Fruit fly (Drosophila melanogaster) whole organism, pupa: ENCODE measurements around the gene CG42238.

Source experiments
- CG10348 ChIP-seq: fragments of 200-800 bp; sonication (Bioruptor generic); IDR thresholded peaks from 2 replicates; pipeline ENCODE4 v1.3.6; 2022; ENCODE audit warnings: missing biosample characterization, missing genetic modification characterization
- CG12605 ChIP-seq: fragments of 200-800 bp; sonication (Bioruptor generic); IDR thresholded peaks from 2 replicates; pipeline ENCODE4 v1.3.6; 2022; ENCODE audit warnings: missing biosample characterization, missing genetic modification characterization
- CG13204 ChIP-seq: fragments of 200-800 bp; sonication (Bioruptor generic); optimal IDR thresholded peaks from 2 replicates; lab custom pipeline; 2018; ENCODE audit warnings: missing biosample characterization, mild to moderate bottlenecking, missing genetic modification characterization, moderate library complexity
- CG14655 ChIP-seq: fragments of 200-800 bp; sonication (Bioruptor generic); optimal IDR thresholded peaks from 3 replicates; lab custom pipeline; 2017; ENCODE audit warnings: mild to moderate bottlenecking, missing biosample characterization, missing genetic modification reagents, missing genetic modification characterization
- CG15710 ChIP-seq: fragments of 200-800 bp; sonication (Bioruptor generic); optimal IDR thresholded peaks from 2 replicates; lab custom pipeline; 2018; ENCODE audit warnings: missing biosample characterization, mild to moderate bottlenecking, missing genetic modification characterization, moderate library complexity
- CG17806 ChIP-seq: fragments of 200-800 bp; sonication (Bioruptor generic); optimal IDR thresholded peaks from 2 replicates; lab custom pipeline; 2018; ENCODE audit warnings: missing biosample characterization, mild to moderate bottlenecking, missing genetic modification characterization, moderate library complexity
- CG32121 ChIP-seq: fragments of 200-800 bp; sonication (Bioruptor generic); IDR thresholded peaks from 2 replicates; pipeline ENCODE4 v1.3.6; 2022; ENCODE audit warnings: missing biosample characterization, missing genetic modification characterization
- CG34367 ChIP-seq: fragments of 200-800 bp; sonication (Bioruptor generic); optimal IDR thresholded peaks from 2 replicates; lab custom pipeline; 2018; ENCODE audit warnings: missing biosample characterization, mild to moderate bottlenecking, missing genetic modification characterization
- CG4496 ChIP-seq: fragments of 200-800 bp; sonication (Bioruptor generic); IDR thresholded peaks from 3 replicates; pipeline ENCODE4 v1.3.6; 2022; ENCODE audit warnings: missing biosample characterization, missing genetic modification characterization
- CG8159 ChIP-seq: fragments of 200-800 bp; sonication (Bioruptor generic); optimal IDR thresholded peaks from 3 replicates; lab custom pipeline; 2018; ENCODE audit warnings: missing biosample characterization, mild to moderate bottlenecking, missing genetic modification characterization, moderate library complexity
- CG8301 ChIP-seq: fragments of 200-800 bp; sonication (Bioruptor generic); optimal IDR thresholded peaks from 2 replicates; lab custom pipeline; 2018; ENCODE audit warnings: missing biosample characterization, mild to moderate bottlenecking, missing genetic modification characterization
- CG9948 ChIP-seq: fragments of 200-800 bp; sonication (Bioruptor generic); optimal IDR thresholded peaks from 2 replicates; lab custom pipeline; 2018; ENCODE audit warnings: missing biosample characterization, mild to moderate bottlenecking, missing genetic modification characterization, moderate library complexity
- D1 ChIP-seq: fragments of 200-800 bp; sonication (Bioruptor generic); optimal IDR thresholded peaks from 2 replicates; lab custom pipeline; 2018; ENCODE audit warnings: missing biosample characterization, mild to moderate bottlenecking, missing genetic modification characterization, moderate library complexity
- EcR ChIP-seq: fragments of 200-800 bp; sonication (Bioruptor generic); optimal IDR thresholded peaks from 3 replicates; lab custom pipeline; 2019; ENCODE audit warnings: missing biosample characterization, missing genetic modification characterization, mild to moderate bottlenecking, moderate library complexity, missing genetic modification reagents
- Ets98B ChIP-seq: fragments of 200-800 bp; sonication (Bioruptor generic); IDR thresholded peaks from 2 replicates; pipeline ENCODE4 v1.3.6; 2022; ENCODE audit warnings: missing biosample characterization, missing genetic modification characterization
- Pif1A ChIP-seq: fragments of 200-800 bp; sonication (Bioruptor generic); optimal IDR thresholded peaks from 3 replicates; lab custom pipeline; 2016; ENCODE audit warnings: missing biosample characterization, missing genetic modification characterization
- Pif1B ChIP-seq: fragments of 200-800 bp; sonication (Bioruptor generic); optimal IDR thresholded peaks from 3 replicates; lab custom pipeline; 2016; ENCODE audit warnings: missing biosample characterization, missing genetic modification characterization
- Snoo ChIP-seq: fragments of 200-800 bp; sonication (Bioruptor generic); optimal IDR thresholded peaks from 3 replicates; lab custom pipeline; 2017; ENCODE audit warnings: missing biosample characterization, mild to moderate bottlenecking, missing genetic modification characterization, inconsistent platforms
- fd96Ca ChIP-seq: fragments of 200-800 bp; sonication (Bioruptor generic); IDR thresholded peaks from 3 replicates; pipeline ENCODE4 v1.3.6; 2022; ENCODE audit warnings: missing biosample characterization, missing genetic modification characterization
- gl ChIP-seq: fragments of 200-800 bp; sonication (Bioruptor generic); optimal IDR thresholded peaks from 2 replicates; lab custom pipeline; 2018; ENCODE audit warnings: missing biosample characterization, mild to moderate bottlenecking, missing genetic modification characterization
- rn ChIP-seq: fragments of 200-800 bp; sonication (Bioruptor generic); IDR thresholded peaks from 2 replicates; pipeline ENCODE4 v1.3.6; 2022; ENCODE audit warnings: missing biosample characterization, missing genetic modification characterization

The CG42238 gene

DNA sequence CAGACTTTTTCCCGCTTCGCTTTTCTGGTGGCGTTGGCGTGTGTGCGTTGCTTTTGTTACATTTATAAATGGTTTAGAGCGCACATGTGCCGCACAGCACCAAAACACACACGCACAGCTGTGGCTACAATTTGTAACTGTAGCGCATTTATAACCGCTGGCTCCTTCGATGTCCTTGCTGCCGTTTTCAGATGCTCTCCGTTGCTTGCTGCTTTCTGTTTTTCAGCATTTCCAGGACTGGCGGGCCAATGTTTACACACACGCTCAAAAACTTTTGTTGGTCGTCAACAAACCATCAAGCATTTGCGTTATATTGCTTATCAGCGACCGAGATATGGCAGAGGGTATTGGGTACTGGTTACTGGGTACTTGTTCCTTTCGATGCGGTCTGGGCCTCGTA is 83.2 kb downstream of the CG42238 start:
- no peak for TF ChIP-seq CG13204 (GFP tag; lab: Kevin White, UChicago)
- no peak for TF ChIP-seq CG14655 (GFP tag; lab: Kevin White, UChicago)
- no peak for TF ChIP-seq Ets98B
- TF ChIP-seq D1 (tag; lab: Kevin White, UChicago) = no peak
- TF ChIP-seq CG34367 (tag; lab: Kevin White, UChicago) = no peak
- no peak for TF ChIP-seq gl
- no peak for TF ChIP-seq Pif1B (GFP tag; lab: Kevin White, UChicago)
- no peak for TF ChIP-seq CG8301
- TF ChIP-seq rn = no peak
- TF ChIP-seq CG12605 (GFP tag; lab: Robert Waterston, UW) = no peak
- no peak for TF ChIP-seq CG32121 (GFP tag; lab: Robert Waterston, UW)
- TF ChIP-seq EcR (GFP tag; lab: Kevin White, UChicago) = no peak
- TF ChIP-seq Snoo = no peak
- no peak for TF ChIP-seq CG15710
- TF ChIP-seq, all 21 proteins: peak for 0

DNA sequence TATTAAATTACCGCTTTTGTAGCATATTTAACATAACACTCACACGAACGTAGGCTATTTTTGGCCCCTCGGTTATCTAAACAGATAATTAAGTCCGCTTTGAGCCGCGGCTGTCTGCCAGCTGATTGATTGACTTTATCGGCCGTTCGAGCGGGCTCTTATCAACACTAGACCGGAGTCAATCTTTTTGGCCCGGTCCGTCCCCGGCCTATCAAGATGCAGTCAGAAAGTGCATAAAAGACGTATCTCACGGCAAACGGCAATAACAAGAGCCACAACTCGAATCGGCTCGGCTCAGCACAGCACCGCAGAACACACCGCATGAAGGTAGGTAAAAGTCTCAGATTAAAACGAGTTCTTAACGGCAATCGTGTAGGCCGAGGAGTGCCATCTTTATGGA is 87.0 kb downstream of the CG42238 start:
- TF ChIP-seq gl (peak; percentile 3), EcR (GFP tag; lab: Kevin White, UChicago) (peak; percentile 72), CG4496 (GFP tag; lab: Robert Waterston, UW) (0 out of 3 replicates have a peak, but pooled peaks have one; percentile 27), CG34367 (tag; lab: Kevin White, UChicago) (no peak), CG13204 (GFP tag; lab: Kevin White, UChicago) (peak; percentile 9)

DNA sequence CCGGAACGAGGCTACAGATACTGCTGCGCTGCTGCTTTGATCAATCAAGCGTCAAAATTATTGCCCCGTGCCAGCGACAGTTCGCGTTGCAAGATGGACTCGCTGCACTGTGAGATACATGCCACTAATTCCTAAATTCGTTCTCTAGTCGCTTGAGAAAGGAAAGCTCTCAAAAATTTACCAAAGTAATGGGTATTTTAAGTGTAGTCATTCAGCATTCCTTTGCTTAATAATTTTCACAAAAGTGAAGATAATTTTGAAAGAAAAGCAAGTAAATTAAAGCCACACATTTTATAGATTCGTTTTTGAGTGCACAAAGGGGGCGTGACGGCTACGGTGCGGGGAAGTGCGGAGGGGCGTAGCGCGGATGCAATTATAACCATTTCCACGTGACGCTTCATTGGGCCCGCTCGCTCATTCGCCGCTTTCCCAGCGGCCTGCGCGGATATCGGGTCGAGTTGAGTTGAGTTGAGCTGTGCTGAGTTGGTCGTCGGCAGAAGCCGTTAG is 91.9 kb downstream of the CG42238 start:
- TF ChIP-seq CG32121 (GFP tag; lab: Robert Waterston, UW) (no peak), CG14655 (GFP tag; lab: Kevin White, UChicago) (peak; percentile 30), CG4496 (GFP tag; lab: Robert Waterston, UW) (no peak), fd96Ca (GFP tag; lab: Robert Waterston, UW) (no peak), CG8301 (peak; percentile 29), Ets98B (peak; percentile 33; the same call in 1 of the 2 replicates), CG8159 (tag; lab: Kevin White, UChicago) (peak; percentile 2)

DNA sequence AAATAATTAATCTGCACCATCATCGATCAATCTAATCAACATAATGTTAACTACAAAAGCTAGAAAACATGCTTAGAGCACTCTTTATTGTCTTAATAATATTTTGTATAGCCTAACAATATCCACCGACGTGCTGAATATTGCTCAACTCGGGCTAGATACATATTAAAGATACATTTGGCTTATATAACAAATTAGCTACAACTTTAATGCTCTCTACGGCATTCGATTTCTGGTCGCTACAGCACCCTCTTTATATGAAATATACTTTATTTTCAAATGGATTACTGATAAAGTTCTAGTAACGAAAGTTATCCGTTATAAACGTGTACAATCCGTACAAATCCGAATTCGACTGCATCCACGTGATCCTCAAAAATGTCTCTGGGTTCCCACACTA is 94.0 kb downstream of the CG42238 start:
- TF ChIP-seq D1 (tag; lab: Kevin White, UChicago) (no peak), CG12605 (GFP tag; lab: Robert Waterston, UW) (no peak), CG15710 (no peak), EcR (GFP tag; lab: Kevin White, UChicago) (no peak)
- TF ChIP-seq, all 21 proteins: peak for 0

DNA sequence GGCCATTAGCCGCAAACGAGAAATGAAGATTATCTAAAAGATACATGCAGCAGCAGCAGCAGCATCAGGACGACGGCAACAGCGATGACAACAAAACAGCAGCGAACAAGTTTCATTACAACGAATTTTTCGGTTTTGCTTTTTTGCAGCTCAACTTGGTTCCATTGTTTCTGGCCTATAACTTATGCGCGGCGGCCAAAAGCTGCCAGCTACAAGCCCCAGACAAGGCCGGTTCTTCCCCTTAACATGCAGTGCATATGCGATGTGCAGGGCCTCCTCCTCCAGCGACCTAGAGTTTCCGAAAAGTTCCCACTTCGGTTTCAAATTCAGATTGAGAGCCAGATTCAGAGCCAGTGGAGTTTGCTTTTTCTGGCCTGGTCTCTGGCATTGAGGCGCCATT is 94.7 kb downstream of the CG42238 start:
- TF ChIP-seq EcR (GFP tag; lab: Kevin White, UChicago) (peak; percentile 68), Pif1B (GFP tag; lab: Kevin White, UChicago) (no peak)

DNA sequence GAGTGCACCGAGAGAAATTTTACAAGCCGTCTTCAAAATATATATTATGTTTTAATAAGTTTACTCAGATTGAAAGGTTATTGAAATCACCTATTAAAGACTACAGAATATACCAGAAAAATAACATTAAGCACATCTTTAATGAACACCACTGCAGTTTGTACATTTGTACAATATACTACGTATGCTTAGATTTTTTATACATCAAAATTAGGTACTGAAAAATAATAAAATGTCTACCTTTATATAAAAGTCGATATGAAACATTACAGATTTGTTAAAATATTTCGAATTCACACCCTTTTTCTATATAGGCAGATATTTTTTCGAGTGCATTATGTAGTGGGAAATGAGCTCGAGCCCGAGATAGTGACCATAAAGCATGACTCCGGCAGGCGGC is 95.1 kb downstream of the CG42238 start:
- TF ChIP-seq Pif1A (GFP tag; lab: Kevin White, UChicago) (peak; percentile 16), CG10348 (GFP tag; lab: Robert Waterston, UW) (no peak), fd96Ca (GFP tag; lab: Robert Waterston, UW) (no peak), CG12605 (GFP tag; lab: Robert Waterston, UW) (no peak), CG8159 (tag; lab: Kevin White, UChicago) (peak; percentile 89), CG8301 (peak; percentile 24), Pif1B (GFP tag; lab: Kevin White, UChicago) (peak; percentile 21), CG14655 (GFP tag; lab: Kevin White, UChicago) (peak; percentile 38), CG4496 (GFP tag; lab: Robert Waterston, UW) (no peak), Ets98B (no peak), CG17806 (tag; lab: Kevin White, UChicago) (peak; percentile 77), CG15710 (peak; percentile 71), Snoo (peak; percentile 43), rn (no peak), gl (peak; percentile 7), CG34367 (tag; lab: Kevin White, UChicago) (peak; percentile 57), EcR (GFP tag; lab: Kevin White, UChicago) (no peak), CG9948 (peak; percentile 76), CG32121 (GFP tag; lab: Robert Waterston, UW) (no peak), CG13204 (GFP tag; lab: Kevin White, UChicago) (peak; percentile 1), D1 (tag; lab: Kevin White, UChicago) (peak; percentile 62)

DNA sequence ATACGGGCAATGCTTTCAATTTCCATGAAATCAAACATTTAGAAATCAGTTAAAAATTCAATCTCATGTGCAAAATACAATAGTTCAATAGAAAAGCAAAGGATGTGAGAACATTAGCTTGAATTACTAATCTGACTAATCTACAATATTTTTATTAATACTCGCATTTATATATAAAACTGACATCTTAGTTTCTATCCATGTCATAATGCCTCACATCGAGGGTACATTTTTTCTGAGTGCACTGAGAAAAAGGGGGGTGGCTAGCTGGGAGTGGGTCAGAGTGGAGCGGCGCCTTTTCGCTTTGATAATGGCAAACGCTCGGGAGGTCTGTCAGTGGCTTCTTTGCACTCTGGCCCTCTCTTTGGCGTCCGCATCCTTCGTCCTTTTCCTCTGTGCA is 100.6 kb downstream of the CG42238 start:
- TF ChIP-seq CG15710 (no peak), gl (no peak), fd96Ca (GFP tag; lab: Robert Waterston, UW) (no peak), CG34367 (tag; lab: Kevin White, UChicago) (no peak), Ets98B (no peak)
